Fruit fly (Drosophila melanogaster) whole organism, embryonic: ENCODE measurements around the gene CG14439.
A peak's percentile ranks its signal among the peaks of the same experiment; 100 is the strongest.

Experiments used
- Aef1 ChIP-seq: fragments of 200-800 bp; sonication (Bioruptor generic); IDR thresholded peaks from 3 replicates; pipeline ENCODE4 v1.3.6; 2022; ENCODE audit warnings: missing biosample characterization, missing genetic modification characterization
- B-H2 ChIP-seq: fragments of 200-800 bp; sonication (Bioruptor generic); optimal IDR thresholded peaks from 2 replicates; lab custom pipeline; 2018; ENCODE audit warnings: missing biosample characterization, mild to moderate bottlenecking, missing genetic modification characterization
- BtbVII ChIP-seq: fragments of 200-800 bp; sonication (Bioruptor generic); optimal IDR thresholded peaks from 3 replicates; lab custom pipeline; 2017; ENCODE audit warnings: missing biosample characterization, mild to moderate bottlenecking, missing genetic modification characterization
- CG1024 ChIP-seq: fragments of 200-800 bp; sonication (Bioruptor generic); IDR thresholded peaks from 2 replicates; pipeline ENCODE4 v1.3.6; 2022; ENCODE audit warnings: missing biosample characterization, missing genetic modification characterization
- CG14667 ChIP-seq: fragments of 200-800 bp; sonication (Bioruptor generic); IDR thresholded peaks from 2 replicates; pipeline ENCODE4 v1.3.6; 2022; ENCODE audit warnings: missing biosample characterization, missing genetic modification characterization
- CG14710 ChIP-seq: fragments of 200-800 bp; sonication (Bioruptor generic); optimal IDR thresholded peaks from 3 replicates; lab custom pipeline; 2019; ENCODE audit warnings: missing biosample characterization, mild to moderate bottlenecking, missing genetic modification characterization, moderate library complexity
- CG17568 ChIP-seq: fragments of 200-800 bp; sonication (Bioruptor generic); optimal IDR thresholded peaks from 2 replicates; lab custom pipeline; 2018; ENCODE audit warnings: missing biosample characterization, mild to moderate bottlenecking, missing genetic modification characterization, moderate library complexity
- CG17912 ChIP-seq: fragments of 200-800 bp; sonication (Bioruptor generic); optimal IDR thresholded peaks from 2 replicates; lab custom pipeline; 2018; ENCODE audit warnings: missing biosample characterization, mild to moderate bottlenecking, missing genetic modification characterization
- CG2889 ChIP-seq: fragments of 200-800 bp; sonication (Bioruptor generic); IDR thresholded peaks from 3 replicates; pipeline ENCODE4 v1.3.6; 2022; ENCODE audit warnings: missing biosample characterization, missing genetic modification characterization
- CG33557 ChIP-seq: fragments of 200-800 bp; sonication (Bioruptor generic); optimal IDR thresholded peaks from 2 replicates; lab custom pipeline; 2019; ENCODE audit warnings: missing biosample characterization, mild to moderate bottlenecking, missing genetic modification characterization, moderate library complexity
- CG4360 ChIP-seq: fragments of 200-800 bp; sonication (Bioruptor generic); IDR thresholded peaks from 2 replicates; pipeline ENCODE4 v1.3.6; 2022; ENCODE audit warnings: missing biosample characterization, missing genetic modification characterization
- CG7556 ChIP-seq: fragments of 200-800 bp; sonication (Bioruptor generic); optimal IDR thresholded peaks from 2 replicates; lab custom pipeline; 2017; ENCODE audit warnings: missing biosample characterization, mild to moderate bottlenecking, missing genetic modification characterization
- CG9609 ChIP-seq: fragments of 200-800 bp; sonication (Bioruptor generic); optimal IDR thresholded peaks from 3 replicates; lab custom pipeline; 2016; ENCODE audit warnings: missing biosample characterization, missing genetic modification characterization
- D ChIP-seq, 2 experiments: fragments of 200-800 bp in 1 of 2; fragments of >200 bp in 1 of 2; sonication (Bioruptor generic) in 1 of 2; optimal IDR thresholded peaks; 2 replicates in 1 of 2; 3 replicates in 1 of 2; lab custom pipeline; 2017; ENCODE audit warnings: mild to moderate bottlenecking in 1 of 2, missing biosample characterization in 1 of 2, missing genetic modification characterization in 1 of 2, missing genetic modification reagents in 1 of 2
- D19A ChIP-seq: fragments of 200-800 bp; optimal IDR thresholded peaks from 3 replicates; lab custom pipeline; 2019; ENCODE audit warnings: missing biosample characterization, mild to moderate bottlenecking, missing genetic modification characterization, moderate library complexity
- D19B ChIP-seq: fragments of 200-800 bp; sonication (Bioruptor generic); optimal IDR thresholded peaks from 2 replicates; lab custom pipeline; 2017; ENCODE audit warnings: missing biosample characterization, mild to moderate bottlenecking, missing genetic modification characterization
- Dad ChIP-seq: fragments of 200-800 bp; sonication (Bioruptor generic); optimal IDR thresholded peaks from 3 replicates; lab custom pipeline; 2016; ENCODE audit warnings: missing biosample characterization, missing genetic modification characterization
- Dek ChIP-seq: fragments of 200-800 bp; sonication (Bioruptor generic); optimal IDR thresholded peaks from 3 replicates; lab custom pipeline; 2019; ENCODE audit warnings: missing biosample characterization, mild to moderate bottlenecking, missing genetic modification characterization, moderate library complexity
- ERR ChIP-seq: fragments of 200-800 bp; sonication (Bioruptor generic); optimal IDR thresholded peaks from 2 replicates; lab custom pipeline; 2016; ENCODE audit warnings: missing biosample characterization, missing genetic modification characterization
- Eip74EF ChIP-seq, 2 experiments: fragments of 200-800 bp in 1 of 2; fragments of >200 bp in 1 of 2; sonication (Bioruptor generic) in 1 of 2; optimal IDR thresholded peaks; 2 replicates each; lab custom pipeline; 2017 to 2019; ENCODE audit warnings: missing biosample characterization in 2 of 2, missing genetic modification characterization in 2 of 2, mild to moderate bottlenecking in 1 of 2, moderate library complexity in 1 of 2
- Ets65A ChIP-seq: fragments of 200-800 bp; sonication (Bioruptor generic); peaks from one replicate; lab custom pipeline; 2016; ENCODE audit warnings: missing biosample characterization, missing genetic modification characterization
- GATAe ChIP-seq: fragments of 200-800 bp; sonication (Bioruptor generic); conservative IDR thresholded peaks from 2 replicates; pipeline ENCODE4 v1.3.6; 2022; ENCODE audit warnings: missing biosample characterization, missing genetic modification characterization
- HHEX ChIP-seq: fragments of 200-800 bp; sonication (Bioruptor generic); optimal IDR thresholded peaks from 3 replicates; lab custom pipeline; 2017; ENCODE audit warnings: missing biosample characterization, mild to moderate bottlenecking, missing genetic modification characterization, missing genetic modification reagents
- HLH3B ChIP-seq: fragments of 200-800 bp; sonication (Bioruptor generic); IDR thresholded peaks from 2 replicates; pipeline ENCODE4 v1.3.6; 2022; ENCODE audit warnings: missing biosample characterization, missing genetic modification characterization
- Lim3 ChIP-seq: fragments of 200-800 bp; sonication (Bioruptor generic); IDR thresholded peaks from 2 replicates; pipeline ENCODE4 v1.3.6; 2022; ENCODE audit warnings: missing biosample characterization, missing genetic modification characterization
- Med ChIP-seq: fragments of 200-800 bp; sonication (Bioruptor generic); peaks from one replicate; lab custom pipeline; 2016; ENCODE audit warnings: missing biosample characterization, missing genetic modification characterization, mild to moderate bottlenecking, inconsistent platforms, moderate library complexity
- NFAT ChIP-seq: fragments of 200-800 bp; sonication (Bioruptor generic); IDR thresholded peaks from 2 replicates; pipeline ENCODE4 v1.3.6; 2022; ENCODE audit warnings: missing biosample characterization, missing genetic modification characterization
- Ravus ChIP-seq: fragments of 200-800 bp; sonication (Bioruptor generic); IDR thresholded peaks from 2 replicates; pipeline ENCODE4 v1.3.6; 2022; ENCODE audit warnings: missing biosample characterization, missing genetic modification characterization
- Sox102F ChIP-seq: fragments of 200-800 bp; sonication (Bioruptor generic); optimal IDR thresholded peaks from 2 replicates; lab custom pipeline; 2018; ENCODE audit warnings: missing biosample characterization, mild to moderate bottlenecking, missing genetic modification characterization, moderate library complexity
- Sry-β ChIP-seq: fragments of 200-800 bp; sonication (Bioruptor generic); optimal IDR thresholded peaks from 2 replicates; lab custom pipeline; 2018; ENCODE audit warnings: missing biosample characterization, mild to moderate bottlenecking, missing genetic modification characterization, moderate library complexity
- Taf1 ChIP-seq: fragments of 200-800 bp; sonication (Bioruptor generic); IDR thresholded peaks from 2 replicates; pipeline ENCODE4 v1.3.6; 2022; ENCODE audit warnings: missing biosample characterization, missing genetic modification characterization
- bcd ChIP-seq: fragments of 200-800 bp; sonication (Bioruptor generic); optimal IDR thresholded peaks from 2 replicates; lab custom pipeline; 2017; ENCODE audit warnings: missing biosample characterization, mild to moderate bottlenecking, missing genetic modification characterization
- caup ChIP-seq: fragments of 200-800 bp; sonication (Bioruptor generic); optimal IDR thresholded peaks from 3 replicates; lab custom pipeline; 2017; ENCODE audit warnings: missing biosample characterization, mild to moderate bottlenecking, missing genetic modification characterization, moderate library complexity; ENCODE audit not compliant: severe bottlenecking
- dan ChIP-seq: fragments of 200-800 bp; sonication (Bioruptor generic); IDR thresholded peaks from 2 replicates; pipeline ENCODE4 v1.3.6; 2022; ENCODE audit warnings: missing biosample characterization, missing genetic modification characterization
- gem ChIP-seq: fragments of 200-800 bp; sonication (Bioruptor generic); optimal IDR thresholded peaks from 2 replicates; lab custom pipeline; 2019; ENCODE audit warnings: missing biosample characterization, mild to moderate bottlenecking, missing genetic modification characterization, moderate library complexity
- jumu ChIP-seq: fragments of 200-800 bp; sonication (Bioruptor generic); optimal IDR thresholded peaks from 3 replicates; lab custom pipeline; 2016; ENCODE audit warnings: missing biosample characterization, missing genetic modification characterization
- kah ChIP-seq: fragments of 200-800 bp; sonication (Bioruptor generic); optimal IDR thresholded peaks from 2 replicates; lab custom pipeline; 2018; ENCODE audit warnings: missing biosample characterization, mild to moderate bottlenecking, missing genetic modification characterization
- nerfin-2 ChIP-seq: fragments of 200-800 bp; sonication (Bioruptor generic); IDR thresholded peaks from 2 replicates; pipeline ENCODE4 v1.3.6; 2022; ENCODE audit warnings: missing biosample characterization, missing genetic modification characterization; ENCODE audit not compliant: partially characterized antibody
- otp ChIP-seq: fragments of 200-800 bp; sonication (Bioruptor generic); IDR thresholded peaks from 3 replicates; pipeline ENCODE4, ENCODE4 v1.3.6; 2022; ENCODE audit warnings: missing biosample characterization, missing genetic modification characterization
- psq ChIP-seq: fragments of 200-800 bp; sonication (Bioruptor generic); optimal IDR thresholded peaks from 2 replicates; lab custom pipeline; 2017; ENCODE audit warnings: missing biosample characterization, missing genetic modification characterization
- ranshi ChIP-seq: fragments of 200-800 bp; sonication (Bioruptor generic); IDR thresholded peaks from 2 replicates; pipeline ENCODE4 v1.3.6; 2022; ENCODE audit warnings: missing biosample characterization, missing genetic modification characterization
- scrt ChIP-seq: fragments of 200-800 bp; sonication (Bioruptor generic); optimal IDR thresholded peaks from 2 replicates; lab custom pipeline; 2018; ENCODE audit warnings: missing biosample characterization, mild to moderate bottlenecking, missing genetic modification characterization, moderate library complexity
- slou ChIP-seq: fragments of 200-800 bp; sonication (Bioruptor generic); optimal IDR thresholded peaks from 3 replicates; lab custom pipeline; 2016; ENCODE audit warnings: missing biosample characterization, missing genetic modification characterization
- so ChIP-seq: fragments of 200-800 bp; sonication (Bioruptor generic); IDR thresholded peaks from 3 replicates; pipeline ENCODE4 v1.3.6; 2022; ENCODE audit warnings: missing biosample characterization, missing genetic modification characterization
- stwl ChIP-seq: fragments of 200-800 bp; sonication (Bioruptor generic); optimal IDR thresholded peaks from 3 replicates; lab custom pipeline; 2018; ENCODE audit warnings: missing biosample characterization, mild to moderate bottlenecking, missing genetic modification characterization, moderate library complexity
- sug ChIP-seq: fragments of 200-800 bp; optimal IDR thresholded peaks from 2 replicates; lab custom pipeline; 2019; ENCODE audit warnings: missing biosample characterization, mild to moderate bottlenecking, missing genetic modification characterization, moderate library complexity
- tup ChIP-seq: fragments of 200-800 bp; sonication (Bioruptor generic); optimal IDR thresholded peaks from 2 replicates; lab custom pipeline; 2016; ENCODE audit warnings: missing biosample characterization, mild to moderate bottlenecking, missing genetic modification characterization, moderate library complexity
- tx ChIP-seq: fragments of 200-800 bp; sonication (Bioruptor generic); optimal IDR thresholded peaks from 2 replicates; lab custom pipeline; 2016; ENCODE audit warnings: missing biosample characterization, missing genetic modification characterization
- wdn ChIP-seq: fragments of 200-800 bp; sonication (Bioruptor generic); IDR thresholded peaks from 2 replicates; pipeline ENCODE4 v1.3.6; 2022; ENCODE audit warnings: missing biosample characterization, missing genetic modification characterization
- zf30C ChIP-seq: fragments of 200-800 bp; sonication (Bioruptor generic); optimal IDR thresholded peaks from 3 replicates; lab custom pipeline; 2018; ENCODE audit warnings: missing biosample characterization, mild to moderate bottlenecking, missing genetic modification characterization
- zfh2 ChIP-seq: fragments of 200-800 bp; sonication (Bioruptor generic); optimal IDR thresholded peaks from 2 replicates; lab custom pipeline; 2016; ENCODE audit warnings: missing biosample characterization, missing genetic modification characterization

The CG14439 gene

dm6 chrX:6803312-6803794, 56.0 kb downstream of the CG14439 start, which contains the start of the genes C3G and pod1 (continued):
- peak; percentile 42 for TF ChIP-seq jumu (GFP tag; lab: Kevin White, UChicago)
- no peak for TF ChIP-seq ranshi (GFP tag; lab: Robert Waterston, UW)
- TF ChIP-seq caup (GFP tag; lab: Kevin White, UChicago), result peak; percentile 7
- TF ChIP-seq Ravus (GFP tag; lab: Robert Waterston, UW), result no peak
- TF ChIP-seq Eip74EF (GFP tag; optimal IDR thresholded peaks at IDR 0.05; lab: Kevin White, UChicago), result peak in 1 of 2 experiments; percentile 18
- peak; percentile 96 for TF ChIP-seq nerfin-2 (GFP tag; lab: Robert Waterston, UW)
- peak; percentile 6 for TF ChIP-seq ERR (GFP tag; lab: Kevin White, UChicago)
- no peak for TF ChIP-seq Lim3
- TF ChIP-seq tup (GFP tag; lab: Kevin White, UChicago), result no peak
- peak; percentile 22 for TF ChIP-seq slou (GFP tag; lab: Kevin White, UChicago)
- TF ChIP-seq wdn (GFP tag; lab: Robert Waterston, UW), result no peak
- peak; percentile 58 for TF ChIP-seq sug
- peak; percentile 62; the same call in 1 of the 2 replicates for TF ChIP-seq NFAT (GFP tag; lab: Robert Waterston, UW)
- no peak for TF ChIP-seq Dek
- TF ChIP-seq HHEX (GFP tag; lab: Kevin White, UChicago), result no peak
- no peak for TF ChIP-seq CG1024 (GFP tag; lab: Robert Waterston, UW)
- TF ChIP-seq CG14667 (GFP tag; lab: Robert Waterston, UW), result no peak
- TF ChIP-seq Sox102F (GFP tag; lab: Kevin White, UChicago), result no peak
- no peak for TF ChIP-seq otp (GFP tag; lab: Robert Waterston, UW)
- TF ChIP-seq CG9609 (GFP tag; lab: Kevin White, UChicago), result no peak
- peak; percentile 4 for TF ChIP-seq bcd (GFP tag; lab: Kevin White, UChicago)
- peak; percentile 57 for TF ChIP-seq CG4360 (GFP tag; lab: Robert Waterston, UW)
- peak; percentile 77 for TF ChIP-seq Aef1
- peak; percentile 38 for TF ChIP-seq Dad
- TF ChIP-seq psq (GFP tag; lab: Kevin White, UChicago), result peak; percentile 8
- no peak for TF ChIP-seq CG17568 (GFP tag; lab: Kevin White, UChicago)
- no peak for TF ChIP-seq HLH3B (GFP tag; lab: Robert Waterston, UW)
- no peak for TF ChIP-seq CG33557 (GFP tag; lab: Kevin White, UChicago)
- TF ChIP-seq GATAe (GFP tag; lab: Robert Waterston, UW), result no peak
- TF ChIP-seq CG2889, result no peak
- TF ChIP-seq Ets65A, result peak; percentile 53
- no peak for TF ChIP-seq dan (GFP tag; lab: Robert Waterston, UW)
- TF ChIP-seq D19B (GFP tag; lab: Kevin White, UChicago), result no peak
- no peak for TF ChIP-seq D (optimal IDR thresholded peaks at IDR 0.05; lab: Kevin White, UChicago)
- no peak for TF ChIP-seq D (GFP tag; optimal IDR thresholded peaks at IDR 0.05; lab: Kevin White, UChicago)
- TF ChIP-seq kah (GFP tag; lab: Kevin White, UChicago), result no peak
- TF ChIP-seq B-H2 (GFP tag; lab: Kevin White, UChicago), result peak; percentile 48
- TF ChIP-seq Taf1 (GFP tag; lab: Robert Waterston, UW), result no peak
- no peak for TF ChIP-seq BtbVII (GFP tag; lab: Kevin White, UChicago)
- TF ChIP-seq zfh2 (GFP tag; lab: Kevin White, UChicago), result peak; percentile 41
- peak; percentile 55 for TF ChIP-seq CG14710 (tag; lab: Kevin White, UChicago)
- no peak for TF ChIP-seq tx (GFP tag; lab: Kevin White, UChicago)
- no peak for TF ChIP-seq D19A (tag; lab: Kevin White, UChicago)
- no peak for TF ChIP-seq zf30C (GFP tag; lab: Kevin White, UChicago)
- TF ChIP-seq stwl (tag; lab: Kevin White, UChicago), result peak; percentile 41
- peak; percentile 26 for TF ChIP-seq Sry-β (GFP tag; lab: Kevin White, UChicago)
- TF ChIP-seq gem (tag; lab: Kevin White, UChicago), result peak; percentile 5
- TF ChIP-seq scrt (GFP tag; lab: Kevin White, UChicago), result peak; percentile 7
- peak; percentile 11 for TF ChIP-seq CG17912 (GFP tag; lab: Kevin White, UChicago)
- no peak for TF ChIP-seq so (GFP tag; lab: Robert Waterston, UW)
- peak; percentile 90 for TF ChIP-seq Med
- no peak for TF ChIP-seq CG7556 (GFP tag; lab: Kevin White, UChicago)
